Worm (Caenorhabditis elegans) whole organism, L2 larva: ENCODE data around the gene C14C10.2.

Experiments used
- R02D3.7 ChIP-seq: fragments of 150-350 bp; optimal IDR thresholded peaks from 2 replicates; lab custom pipeline; 2014; ENCODE audit warnings: missing biosample characterization, missing genetic modification characterization
- Y55F3AM.14 ChIP-seq: fragments of 200-800 bp; sonication (Bioruptor generic); optimal IDR thresholded peaks from 2 replicates; lab custom pipeline; 2018; ENCODE audit warnings: mild to moderate bottlenecking, missing genetic modification characterization, missing compliant biosample characterization
- ZK546.5 ChIP-seq: sonication (generic microtip); optimal IDR thresholded peaks from 2 replicates; lab custom pipeline; 2017; ENCODE audit warnings: missing biosample characterization, missing genetic modification characterization
- aly-2 ChIP-seq: fragments of 150-350 bp; optimal IDR thresholded peaks from 2 replicates; lab custom pipeline; 2014; ENCODE audit warnings: missing biosample characterization, missing genetic modification characterization
- ama-1 ChIP-seq: fragments of 150-350 bp; optimal IDR thresholded peaks from 2 replicates; lab custom pipeline; 2018; ENCODE audit warnings: inconsistent platforms
- blmp-1 ChIP-seq: sonication (generic microtip); optimal IDR thresholded peaks from 2 replicates; lab custom pipeline; 2017; ENCODE audit warnings: missing genetic modification characterization, mild to moderate bottlenecking, missing compliant biosample characterization, antibody characterized with exemption, moderate library complexity; ENCODE audit not compliant: insufficient read depth
- ceh-82 ChIP-seq: fragments of 150-350 bp; optimal IDR thresholded peaks from 2 replicates; lab custom pipeline; 2014; ENCODE audit warnings: missing biosample characterization, missing genetic modification characterization
- egl-27 ChIP-seq: sonication (generic microtip); optimal IDR thresholded peaks from 3 replicates; lab custom pipeline; 2017; ENCODE audit warnings: missing biosample characterization, missing genetic modification reagents, missing genetic modification characterization
- elt-3 ChIP-seq: sonication (generic microtip); optimal IDR thresholded peaks from 2 replicates; lab custom pipeline; 2017; ENCODE audit warnings: missing biosample characterization, missing genetic modification characterization
- fos-1 ChIP-seq: fragments of 150-350 bp; optimal IDR thresholded peaks from 2 replicates; lab custom pipeline; 2014; ENCODE audit warnings: missing biosample characterization, missing genetic modification characterization
- gmeb-1 ChIP-seq: fragments of 150-350 bp; optimal IDR thresholded peaks from 2 replicates; lab custom pipeline; 2014; ENCODE audit warnings: missing biosample characterization, missing genetic modification characterization
- lin-11 ChIP-seq: fragments of 150-350 bp; sonication (generic microtip); optimal IDR thresholded peaks from 2 replicates; lab custom pipeline; 2014; ENCODE audit warnings: missing biosample characterization, missing genetic modification characterization, inconsistent platforms, mixed read lengths
- lsy-2 ChIP-seq, 2 experiments: fragments of 150-350 bp in 1 of 2; sonication (generic microtip) in 1 of 2; optimal IDR thresholded peaks; 2 replicates each; lab custom pipeline; 2014 to 2017; ENCODE audit warnings: missing biosample characterization in 2 of 2, missing genetic modification characterization in 2 of 2
- mdl-1 ChIP-seq, 2 experiments: fragments of 150-350 bp in 1 of 2; sonication (generic microtip) in 1 of 2; optimal IDR thresholded peaks; 2 replicates each; lab custom pipeline; 2017; ENCODE audit warnings: missing biosample characterization in 2 of 2, missing genetic modification characterization in 2 of 2
- nhr-10 ChIP-seq: sonication (generic microtip); optimal IDR thresholded peaks from 2 replicates; lab custom pipeline; 2017; ENCODE audit warnings: missing biosample characterization, missing genetic modification characterization
- nhr-11 ChIP-seq: fragments of 150-350 bp; optimal IDR thresholded peaks from 2 replicates; lab custom pipeline; 2014; ENCODE audit warnings: missing biosample characterization, missing genetic modification characterization
- nhr-129 ChIP-seq: fragments of 150-350 bp; optimal IDR thresholded peaks from 2 replicates; lab custom pipeline; 2014; ENCODE audit warnings: missing biosample characterization, missing genetic modification characterization
- nhr-21 ChIP-seq: fragments of 150-350 bp; optimal IDR thresholded peaks from 2 replicates; lab custom pipeline; 2014; ENCODE audit warnings: missing biosample characterization, missing genetic modification characterization
- nhr-237 ChIP-seq: fragments of 150-350 bp; optimal IDR thresholded peaks from 2 replicates; lab custom pipeline; 2014; ENCODE audit warnings: missing biosample characterization, missing genetic modification characterization
- nhr-25 ChIP-seq: fragments of 150-350 bp; sonication (generic microtip); optimal IDR thresholded peaks from 3 replicates; lab custom pipeline; 2014; ENCODE audit warnings: missing biosample characterization, missing genetic modification characterization
- nhr-6 ChIP-seq: fragments of 150-350 bp; optimal IDR thresholded peaks from 2 replicates; lab custom pipeline; 2014; ENCODE audit warnings: missing biosample characterization, missing genetic modification characterization
- peb-1 ChIP-seq: fragments of 150-350 bp; optimal IDR thresholded peaks from 2 replicates; lab custom pipeline; 2014; ENCODE audit warnings: missing biosample characterization, missing genetic modification characterization
- sem-4 ChIP-seq: fragments of 150-350 bp; optimal IDR thresholded peaks from 2 replicates; lab custom pipeline; 2014; ENCODE audit warnings: missing biosample characterization, missing genetic modification reagents, missing genetic modification characterization
- skn-1 ChIP-seq: sonication (generic microtip); optimal IDR thresholded peaks from 2 replicates; lab custom pipeline; 2017; ENCODE audit warnings: missing biosample characterization, missing genetic modification characterization
- sma-3 ChIP-seq: sonication (generic microtip); optimal IDR thresholded peaks from 2 replicates; lab custom pipeline; 2016; ENCODE audit warnings: missing genetic modification reagents, missing genetic modification characterization, missing compliant biosample characterization
- sma-9 ChIP-seq, 2 experiments: fragments of 150-350 bp in 1 of 2; sonication (generic microtip) in 1 of 2; optimal IDR thresholded peaks; 2 replicates each; lab custom pipeline; 2014 to 2016; ENCODE audit warnings: missing genetic modification characterization in 2 of 2, mild to moderate bottlenecking in 1 of 2, missing biosample characterization in 1 of 2, missing compliant biosample characterization in 1 of 2, missing genetic modification reagents in 1 of 2, moderate library complexity in 1 of 2
- snpc-4 ChIP-seq: fragments of 150-350 bp; optimal IDR thresholded peaks from 2 replicates; lab custom pipeline; 2014; ENCODE audit warnings: missing biosample characterization, missing genetic modification characterization
- unc-39 ChIP-seq: fragments of 150-350 bp; optimal IDR thresholded peaks from 2 replicates; lab custom pipeline; 2014; ENCODE audit warnings: missing biosample characterization, missing genetic modification characterization
- unc-55 ChIP-seq: fragments of 150-350 bp; sonication (generic microtip); optimal IDR thresholded peaks from 3 replicates; lab custom pipeline; 2014; ENCODE audit warnings: missing biosample characterization, missing genetic modification reagents, missing genetic modification characterization
- unc-62 ChIP-seq: fragments of 150-350 bp; optimal IDR thresholded peaks from 2 replicates; lab custom pipeline; 2014; ENCODE audit warnings: missing biosample characterization, missing genetic modification reagents, missing genetic modification characterization
- zag-1 ChIP-seq: fragments of 150-350 bp; optimal IDR thresholded peaks from 2 replicates; lab custom pipeline; 2014; ENCODE audit warnings: missing biosample characterization, missing genetic modification characterization
- ztf-1 ChIP-seq: fragments of 200-800 bp; sonication (Bioruptor generic); conservative IDR thresholded peaks from 2 replicates; pipeline ENCODE4 v1.3.6; 2022; ENCODE audit warnings: missing genetic modification characterization, missing compliant biosample characterization
- ztf-11 ChIP-seq: sonication (generic microtip); optimal IDR thresholded peaks from 2 replicates; lab custom pipeline; 2017; ENCODE audit warnings: missing biosample characterization, missing genetic modification characterization
- ztf-4 ChIP-seq: fragments of 150-350 bp; optimal IDR thresholded peaks from 2 replicates; lab custom pipeline; 2014; ENCODE audit warnings: missing biosample characterization, missing genetic modification characterization

Gene C14C10.2

DNA sequence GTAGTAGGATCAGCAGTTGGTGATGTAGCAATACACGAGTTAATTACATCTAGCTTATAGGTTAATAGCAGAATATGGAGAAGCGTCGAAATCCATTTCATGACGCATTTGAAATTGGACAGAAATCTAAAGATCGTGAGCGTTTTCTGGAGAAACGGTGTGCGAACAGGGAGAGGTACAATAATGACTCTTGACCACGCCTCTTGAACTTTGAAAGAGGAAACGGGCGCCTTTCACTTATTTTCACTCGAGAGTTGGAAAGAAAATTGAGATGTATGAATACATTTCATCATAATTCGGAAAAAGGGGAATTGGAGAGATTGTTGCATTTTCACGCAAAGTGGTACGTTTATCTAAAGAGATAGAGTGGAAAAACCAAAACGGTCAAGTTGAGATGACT is 37.5 kb upstream of the C14C10.2 start, which contains the start of gene F56H9.6:
TSS of gene F56H9.6 (minus strand) at position 101 of the 400 bp plus-strand sequence.
- TF ChIP-seq snpc-4 (no peak), unc-55 (GFP tag; lab: Kevin White, UChicago) (no peak), fos-1 (tag; lab: Kevin White, UChicago) (no peak), aly-2 (tag; lab: Kevin White, UChicago) (no peak), mdl-1 (tag; optimal IDR thresholded peaks at IDR 0.05; lab: Kevin White, UChicago) (no peak), skn-1 (tag; lab: Kevin White, UChicago) (no peak), nhr-25 (tag; lab: Kevin White, UChicago) (no peak)

DNA sequence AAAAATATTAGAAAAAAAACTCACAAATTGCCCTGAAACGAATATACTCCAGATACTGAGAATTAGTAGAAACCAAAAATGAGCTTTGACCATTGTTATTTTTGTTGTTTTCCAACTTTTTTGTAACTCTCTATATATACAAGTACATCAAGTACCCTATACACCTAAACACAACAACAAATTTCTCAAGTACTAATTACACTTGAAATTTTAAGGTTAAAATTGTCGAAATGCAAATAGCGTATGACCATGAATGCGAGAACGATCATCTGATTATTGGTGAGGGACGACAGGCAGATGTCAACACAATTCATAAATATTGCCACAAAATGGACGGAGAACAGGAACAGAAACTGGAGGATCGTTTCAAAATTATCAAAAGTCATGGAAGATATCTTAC is 32.1 kb upstream of the C14C10.2 start, which contains the start of gene F56H9.9:
TSS of gene F56H9.9 (minus strand) at position 101 of the 400 bp plus-strand sequence.
- TF ChIP-seq fos-1 (tag; lab: Kevin White, UChicago) (no peak), nhr-237 (no peak)

- TF ChIP-seq gmeb-1, result no peak
- no peak for TF ChIP-seq nhr-21 (tag; lab: Kevin White, UChicago)
- TF ChIP-seq mdl-1 (tag; optimal IDR thresholded peaks at IDR 0.05; lab: Kevin White, UChicago), result no peak
- TF ChIP-seq ama-1 (lab: Kevin White, UChicago), result no peak
- no peak for TF ChIP-seq unc-62 (GFP tag; lab: Kevin White, UChicago)
- no peak for TF ChIP-seq fos-1 (tag; lab: Kevin White, UChicago)
- TF ChIP-seq, all 48 proteins: peak for 0
Measured at ce11 chrV:12612118-12612517, 19.8 kb upstream of the C14C10.2 start, which contains the start of gene cyc-2.2. Gene cyc-2.2 (minus strand): TSS chrV:12612218.

- TF ChIP-seq lsy-2 (tag; optimal IDR thresholded peaks at IDR 0.05; lab: Kevin White, UChicago) (no peak), unc-39 (tag; lab: Kevin White, UChicago) (no peak), snpc-4 (no peak)
Measured at ce11 chrV:12611029-12611428, 18.8 kb upstream of the C14C10.2 start, which contains the start of gene cubn-1. Gene cubn-1 (plus strand): TSS chrV:12611329.

DNA sequence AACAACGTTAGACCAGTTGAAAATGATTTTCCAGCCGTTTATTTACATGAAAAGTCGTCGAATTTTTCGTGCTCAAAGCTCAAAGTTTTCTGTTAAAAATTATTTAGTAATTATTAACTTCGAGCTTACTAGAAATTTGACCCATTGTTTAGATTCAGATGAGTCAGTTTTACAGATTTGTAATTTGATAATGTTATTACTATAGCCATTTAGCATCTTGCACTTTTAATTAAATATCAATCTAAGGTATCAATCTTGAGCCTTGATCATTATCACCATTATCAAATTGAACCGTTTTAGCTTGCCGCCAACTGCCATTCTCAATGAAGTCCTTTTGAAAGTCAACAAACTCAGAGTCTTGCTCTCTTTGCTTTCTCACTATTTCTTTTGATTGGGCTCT is 17.2 kb upstream of the C14C10.2 start, which contains the start of gene ZC116.1:
TSS of gene ZC116.1 (plus strand) at position 301 of the 400 bp plus-strand sequence.
- TF ChIP-seq nhr-6, result no peak
- TF ChIP-seq R02D3.7, result no peak
- TF ChIP-seq sem-4 (tag; lab: Kevin White, UChicago), result no peak
- no peak for TF ChIP-seq ZK546.5 (tag; lab: Kevin White, UChicago)
- TF ChIP-seq sma-3 (GFP tag; lab: Kevin White, UChicago), result no peak
- no peak for TF ChIP-seq skn-1 (tag; lab: Kevin White, UChicago)
- no peak for TF ChIP-seq Y55F3AM.14 (GFP tag; lab: Kevin White, UChicago)
- no peak for TF ChIP-seq nhr-129

DNA sequence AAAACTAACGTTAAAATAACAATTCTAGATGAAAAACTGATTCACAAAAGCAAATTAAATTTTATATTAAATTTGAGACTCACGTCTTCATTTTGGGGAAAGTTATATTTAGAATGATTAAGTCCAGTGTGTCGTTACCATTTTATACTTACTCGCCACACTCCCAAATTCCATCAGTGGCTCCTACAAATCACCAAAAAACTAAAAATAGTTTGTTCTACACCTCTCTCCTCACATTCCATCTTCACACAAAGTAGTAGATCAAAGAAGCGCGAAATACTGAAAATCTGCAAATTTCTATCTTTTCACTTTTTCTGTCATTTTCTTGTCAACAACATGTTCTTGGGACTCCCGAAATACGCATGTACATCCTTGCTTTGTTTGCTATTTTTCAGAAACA is 16.6 kb upstream of the C14C10.2 start, which contains the start of gene ZC116.5:
TSS of gene ZC116.5 (minus strand) at position 101 of the 400 bp plus-strand sequence.
- TF ChIP-seq unc-62 (GFP tag; lab: Kevin White, UChicago) (no peak), egl-27 (tag; lab: Kevin White, UChicago) (no peak), ztf-1 (no peak), gmeb-1 (no peak), nhr-10 (no peak), peb-1 (tag; lab: Kevin White, UChicago) (no peak), nhr-25 (tag; lab: Kevin White, UChicago) (no peak), ztf-4 (tag; lab: Kevin White, UChicago) (no peak), nhr-6 (no peak), ztf-11 (tag; lab: Kevin White, UChicago) (no peak), aly-2 (tag; lab: Kevin White, UChicago) (no peak), R02D3.7 (no peak), lin-11 (tag; lab: Kevin White, UChicago) (no peak), mdl-1 (tag; optimal IDR thresholded peaks at IDR 0.05; lab: Kevin White, UChicago) (no peak)

DNA sequence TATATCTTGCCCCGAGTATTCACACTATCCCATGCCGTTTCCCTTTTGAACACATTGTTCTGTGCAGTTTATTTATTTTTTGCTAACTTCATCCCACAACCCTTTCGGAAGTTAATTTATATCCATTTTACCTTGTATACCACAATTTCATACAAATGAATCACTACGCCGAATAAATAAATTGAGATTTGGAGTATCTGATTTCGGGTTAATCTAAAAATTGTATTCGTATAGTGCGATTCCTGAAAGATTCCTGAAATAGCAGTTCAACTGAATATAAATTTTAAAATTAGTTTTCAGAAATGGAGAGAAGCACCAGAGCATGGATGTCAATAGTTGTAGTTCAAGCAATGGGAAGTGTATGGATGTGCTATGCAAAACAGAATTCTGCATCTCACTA is 14.8 kb upstream of the C14C10.2 start, which contains the start of gene erg-28:
TSS of gene erg-28 (plus strand) at position 301 of the 400 bp plus-strand sequence.
- no peak for TF ChIP-seq ztf-11 (tag; lab: Kevin White, UChicago)
- no peak for TF ChIP-seq mdl-1 (tag; optimal IDR thresholded peaks at IDR 0.05; lab: Kevin White, UChicago)
- no peak for TF ChIP-seq nhr-11 (tag; lab: Kevin White, UChicago)
- TF ChIP-seq lin-11 (tag; lab: Kevin White, UChicago), result no peak
- TF ChIP-seq ceh-82 (tag; lab: Kevin White, UChicago), result no peak
- TF ChIP-seq blmp-1, result no peak
- no peak for TF ChIP-seq zag-1 (tag; lab: Kevin White, UChicago)
- no peak for TF ChIP-seq nhr-25 (tag; lab: Kevin White, UChicago)
- TF ChIP-seq ztf-1, result no peak
- TF ChIP-seq sem-4 (tag; lab: Kevin White, UChicago), result no peak
- no peak for TF ChIP-seq elt-3 (tag; lab: Kevin White, UChicago)
- no peak for TF ChIP-seq sma-9 (GFP tag; optimal IDR thresholded peaks at IDR 0.05; lab: Kevin White, UChicago)
- TF ChIP-seq sma-9 (tag; optimal IDR thresholded peaks at IDR 0.05; lab: Kevin White, UChicago), result no peak
- TF ChIP-seq nhr-21 (tag; lab: Kevin White, UChicago), result no peak
